Worm (Caenorhabditis elegans) whole organism, young adult: ENCODE measurements around the gene faah-2.
A peak's percentile ranks its signal among the peaks of the same experiment; 100 is the strongest.

Source experiments
- B0261.1 ChIP-seq: sonication (generic microtip); optimal IDR thresholded peaks from 2 replicates; lab custom pipeline; 2016; ENCODE audit warnings: mild to moderate bottlenecking, missing genetic modification characterization, moderate library complexity, missing compliant biosample characterization
- C17E4.6 ChIP-seq: fragments of 200-800 bp; sonication (Bioruptor generic); IDR thresholded peaks from 2 replicates; pipeline ENCODE4 v1.3.6; 2022; ENCODE audit warnings: missing genetic modification reagents, missing genetic modification characterization, missing compliant biosample characterization
- D2030.7 ChIP-seq: fragments of 200-800 bp; sonication (Bioruptor generic); IDR thresholded peaks from 2 replicates; pipeline ENCODE4 v1.3.6; 2022; ENCODE audit warnings: missing genetic modification reagents, missing genetic modification characterization, missing compliant biosample characterization
- F39B2.1 ChIP-seq: fragments of 200-800 bp; sonication (Bioruptor generic); IDR thresholded peaks from 2 replicates; pipeline ENCODE4 v1.3.6; 2022; ENCODE audit warnings: missing genetic modification reagents, missing genetic modification characterization, missing compliant biosample characterization
- F52B5.7 ChIP-seq: sonication (generic microtip); optimal IDR thresholded peaks from 2 replicates; lab custom pipeline; 2016; ENCODE audit warnings: mild to moderate bottlenecking, missing genetic modification characterization, missing compliant biosample characterization
- F57C9.4 ChIP-seq: sonication (generic microtip); optimal IDR thresholded peaks from 2 replicates; lab custom pipeline; 2017; ENCODE audit warnings: mild to moderate bottlenecking, missing genetic modification characterization, missing compliant biosample characterization
- T26A5.8 ChIP-seq: sonication (generic microtip); optimal IDR thresholded peaks from 2 replicates; lab custom pipeline; 2016; ENCODE audit warnings: missing genetic modification characterization, missing compliant biosample characterization
- Y53G8AR.9 ChIP-seq: fragments of 200-800 bp; sonication (Bioruptor generic); conservative IDR thresholded peaks from 2 replicates; pipeline ENCODE4 v1.3.6; 2022; ENCODE audit warnings: missing genetic modification reagents, missing genetic modification characterization, missing compliant biosample characterization
- Y79H2A.3 ChIP-seq: fragments of 200-800 bp; sonication (Bioruptor generic); conservative IDR thresholded peaks from 2 replicates; pipeline ENCODE4 v1.3.6; 2022; ENCODE audit warnings: missing genetic modification reagents, missing genetic modification characterization, missing compliant biosample characterization
- ceh-40 ChIP-seq: fragments of 200-800 bp; sonication (Bioruptor generic); IDR thresholded peaks from 2 replicates; pipeline ENCODE4 v1.3.6; 2022; ENCODE audit warnings: missing genetic modification characterization, missing compliant biosample characterization
- ceh-58 ChIP-seq: fragments of 200-800 bp; sonication (Bioruptor generic); IDR thresholded peaks from 2 replicates; pipeline ENCODE4 v1.3.6; 2022; ENCODE audit warnings: missing genetic modification characterization, missing compliant biosample characterization
- ceh-91 ChIP-seq: fragments of 200-800 bp; sonication (Bioruptor generic); IDR thresholded peaks from 2 replicates; pipeline ENCODE4 v1.3.6; 2022; ENCODE audit warnings: missing genetic modification reagents, missing genetic modification characterization, missing compliant biosample characterization
- ekl-4 ChIP-seq: fragments of 200-800 bp; sonication (Bioruptor generic); IDR thresholded peaks from 2 replicates; pipeline ENCODE4 v1.3.6; 2022; ENCODE audit warnings: missing genetic modification reagents, missing genetic modification characterization, missing compliant biosample characterization
- hlh-26 ChIP-seq: fragments of 200-800 bp; sonication (Bioruptor generic); conservative IDR thresholded peaks from 2 replicates; pipeline ENCODE4 v1.3.6; 2022; ENCODE audit warnings: missing genetic modification reagents, missing genetic modification characterization, missing compliant biosample characterization
- hmg-1.2 ChIP-seq: fragments of 200-800 bp; sonication (Bioruptor generic); IDR thresholded peaks from 2 replicates; pipeline ENCODE4 v1.3.6; 2022; ENCODE audit warnings: missing genetic modification reagents, missing genetic modification characterization, missing compliant biosample characterization
- hmg-20 ChIP-seq: fragments of 200-800 bp; sonication (Bioruptor generic); IDR thresholded peaks from 2 replicates; pipeline ENCODE4 v1.3.6; 2022; ENCODE audit warnings: missing genetic modification reagents, missing genetic modification characterization, missing compliant biosample characterization
- lag-1 ChIP-seq: fragments of 200-800 bp; sonication (Bioruptor generic); IDR thresholded peaks from 2 replicates; pipeline ENCODE4 v1.3.6; 2022; ENCODE audit warnings: missing genetic modification reagents, missing genetic modification characterization, missing compliant biosample characterization
- lin-40 ChIP-seq: sonication (generic microtip); optimal IDR thresholded peaks from 2 replicates; lab custom pipeline; 2016; ENCODE audit warnings: missing genetic modification characterization, mild to moderate bottlenecking, missing compliant biosample characterization, missing genotype, missing genetic modification reagents
- lsl-1 ChIP-seq: fragments of 200-800 bp; sonication (Bioruptor generic); optimal IDR thresholded peaks from 2 replicates; lab custom pipeline; 2018; ENCODE audit warnings: mild to moderate bottlenecking, missing genetic modification characterization, moderate library complexity, missing compliant biosample characterization
- madf-6 ChIP-seq: fragments of 200-800 bp; sonication (Bioruptor generic); IDR thresholded peaks from 2 replicates; pipeline ENCODE4 v1.3.6; 2022; ENCODE audit warnings: missing genetic modification reagents, missing genetic modification characterization, missing compliant biosample characterization
- mes-4 ChIP-seq: sonication (generic microtip); optimal IDR thresholded peaks from 2 replicates; lab custom pipeline; 2016; ENCODE audit warnings: missing genotype, missing genetic modification characterization, missing compliant biosample characterization
- nfya-1 ChIP-seq: sonication (generic microtip); optimal IDR thresholded peaks from 2 replicates; lab custom pipeline; 2017; ENCODE audit warnings: antibody characterized with exemption, missing compliant biosample characterization, missing genetic modification characterization, borderline replicate concordance; ENCODE audit not compliant: insufficient read depth
- nhr-120 ChIP-seq: fragments of 200-800 bp; sonication (Bioruptor generic); IDR thresholded peaks from 2 replicates; pipeline ENCODE4 v1.3.6; 2022; ENCODE audit warnings: missing genetic modification characterization, missing compliant biosample characterization
- nhr-80 ChIP-seq: sonication (generic microtip); optimal IDR thresholded peaks from 2 replicates; lab custom pipeline; 2016; ENCODE audit warnings: missing genetic modification characterization, missing compliant biosample characterization
- repo-1 ChIP-seq: sonication (generic microtip); optimal IDR thresholded peaks from 2 replicates; lab custom pipeline; 2017; ENCODE audit warnings: mild to moderate bottlenecking, missing genetic modification characterization, missing compliant biosample characterization
- snpc-1.1 ChIP-seq: sonication (generic microtip); optimal IDR thresholded peaks from 2 replicates; lab custom pipeline; 2017; ENCODE audit warnings: missing genetic modification characterization, mild to moderate bottlenecking, missing compliant biosample characterization, antibody characterized with exemption, moderate library complexity, missing genotype, missing genetic modification reagents; ENCODE audit not compliant: insufficient read depth
- snpc-3.4 ChIP-seq: sonication (generic microtip); optimal IDR thresholded peaks from 2 replicates; lab custom pipeline; 2017; ENCODE audit warnings: missing genetic modification characterization, mild to moderate bottlenecking, missing compliant biosample characterization, antibody characterized with exemption, moderate library complexity, missing genotype, missing genetic modification reagents
- snpc-4 ChIP-seq, 5 experiments: fragments of 150-350 bp in 1 of 5; sonication (generic microtip) in 4 of 5; optimal IDR thresholded peaks; 2 replicates each; lab custom pipeline; 2014 to 2018; ENCODE audit warnings: missing genetic modification characterization in 5 of 5, missing biosample characterization in 3 of 5, antibody characterized with exemption in 2 of 5, mild to moderate bottlenecking in 2 of 5, missing compliant biosample characterization in 2 of 5, missing genotype in 2 of 5, moderate library complexity in 2 of 5, missing genetic modification reagents in 1 of 5
- sptf-2 ChIP-seq: fragments of 200-800 bp; sonication (Bioruptor generic); optimal IDR thresholded peaks from 2 replicates; lab custom pipeline; 2018; ENCODE audit warnings: mild to moderate bottlenecking, missing genetic modification characterization, missing compliant biosample characterization
- tlf-1 ChIP-seq: fragments of 200-800 bp; sonication (Bioruptor generic); optimal IDR thresholded peaks from 2 replicates; lab custom pipeline; 2018; ENCODE audit warnings: mild to moderate bottlenecking, missing genetic modification characterization, missing compliant biosample characterization
- unc-130 ChIP-seq: sonication (generic microtip); optimal IDR thresholded peaks from 2 replicates; lab custom pipeline; 2016; ENCODE audit warnings: missing genetic modification reagents, missing genetic modification characterization, missing compliant biosample characterization
- ztf-22 ChIP-seq: fragments of 200-800 bp; sonication (Bioruptor generic); optimal IDR thresholded peaks from 2 replicates; lab custom pipeline; 2018; ENCODE audit warnings: mild to moderate bottlenecking, missing genetic modification characterization, moderate library complexity, missing compliant biosample characterization

Gene faah-2

ce11 chrIV:8159995-8160394, 7.8 kb downstream of the faah-2 start (continued):
- TF ChIP-seq snpc-3.4 = no peak
- no peak for TF ChIP-seq snpc-1.1 (tag; lab: Kevin White, UChicago)

- peak; percentile 41 for TF ChIP-seq nhr-80 (tag; lab: Kevin White, UChicago)
- TF ChIP-seq snpc-1.1 (tag; lab: Kevin White, UChicago) = no peak
Measured at ce11 chrIV:8161774-8162173, 9.5 kb downstream of the faah-2 start.

- TF ChIP-seq tlf-1 (no peak), nhr-80 (tag; lab: Kevin White, UChicago) (peak; percentile 69), B0261.1 (tag; lab: Kevin White, UChicago) (no peak), unc-130 (no peak)
Measured at ce11 chrIV:8163687-8164086, 11.4 kb downstream of the faah-2 start, which contains the start of gene clec-51. Gene clec-51 (minus strand): TSS chrIV:8163800.

- TF ChIP-seq ceh-58 = no peak
- no peak for TF ChIP-seq lag-1
- TF ChIP-seq hmg-1.2 (GFP tag; lab: Robert Waterston, UW) = no peak
- no peak for TF ChIP-seq nfya-1 (tag; lab: Kevin White, UChicago)
- no peak for TF ChIP-seq repo-1 (tag; lab: Kevin White, UChicago)
- no peak for TF ChIP-seq snpc-4 (GFP tag; optimal IDR thresholded peaks at IDR 0.05; lab: Kevin White, UChicago)
- TF ChIP-seq snpc-4 (tag; optimal IDR thresholded peaks at IDR 0.05; lab: Kevin White, UChicago) = no peak
- TF ChIP-seq nhr-120 (GFP tag; lab: Robert Waterston, UW) = no peak
- no peak for TF ChIP-seq mes-4 (tag; lab: Kevin White, UChicago)
- no peak for TF ChIP-seq madf-6 (GFP tag; lab: Robert Waterston, UW)
Measured at ce11 chrIV:8164515-8164914, 12.3 kb downstream of the faah-2 start.

DNA sequence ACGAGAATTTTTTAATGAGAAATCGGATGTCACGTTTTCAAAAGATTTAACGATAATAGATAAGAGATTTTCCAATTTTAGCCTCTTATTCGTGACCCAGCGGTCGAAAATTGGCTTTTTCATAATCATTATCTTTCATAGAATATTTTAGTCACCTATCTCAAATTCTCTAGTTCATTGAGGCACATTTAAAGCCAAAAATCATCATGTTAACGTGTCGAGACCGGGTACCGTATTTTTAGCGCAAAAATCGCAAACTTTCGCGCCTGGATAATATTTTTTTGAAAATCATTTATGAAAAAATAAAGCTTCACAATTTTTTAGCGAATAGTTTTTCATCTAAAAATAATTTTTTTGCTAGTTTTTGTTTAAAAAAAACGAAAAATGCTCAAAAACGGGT, 13.7 kb downstream of the faah-2 start, which contains the start of gene B0218.7:
B0218.7 (minus strand) TSS at position 101 of the 400 bp plus-strand sequence.
- no peak for TF ChIP-seq ekl-4 (GFP tag; lab: Robert Waterston, UW)
- TF ChIP-seq lin-40 = no peak
- TF ChIP-seq nfya-1 (tag; lab: Kevin White, UChicago) = no peak
- no peak for TF ChIP-seq hmg-1.2 (GFP tag; lab: Robert Waterston, UW)
- no peak for TF ChIP-seq F52B5.7
- TF ChIP-seq Y79H2A.3 = no peak
- no peak for TF ChIP-seq hmg-20
- no peak for TF ChIP-seq F57C9.4 (tag; lab: Kevin White, UChicago)
- TF ChIP-seq F39B2.1 (GFP tag; lab: Robert Waterston, UW) = no peak
- TF ChIP-seq T26A5.8 (tag; lab: Kevin White, UChicago) = no peak
- TF ChIP-seq D2030.7 = no peak
- no peak for TF ChIP-seq Y53G8AR.9 (GFP tag; lab: Robert Waterston, UW)
- TF ChIP-seq sptf-2 (GFP tag; lab: Kevin White, UChicago) = no peak
- TF ChIP-seq ceh-91 (GFP tag; lab: Robert Waterston, UW) = no peak
- TF ChIP-seq hlh-26 (GFP tag; lab: Robert Waterston, UW) = no peak
- TF ChIP-seq C17E4.6 (GFP tag; lab: Robert Waterston, UW) = no peak

DNA sequence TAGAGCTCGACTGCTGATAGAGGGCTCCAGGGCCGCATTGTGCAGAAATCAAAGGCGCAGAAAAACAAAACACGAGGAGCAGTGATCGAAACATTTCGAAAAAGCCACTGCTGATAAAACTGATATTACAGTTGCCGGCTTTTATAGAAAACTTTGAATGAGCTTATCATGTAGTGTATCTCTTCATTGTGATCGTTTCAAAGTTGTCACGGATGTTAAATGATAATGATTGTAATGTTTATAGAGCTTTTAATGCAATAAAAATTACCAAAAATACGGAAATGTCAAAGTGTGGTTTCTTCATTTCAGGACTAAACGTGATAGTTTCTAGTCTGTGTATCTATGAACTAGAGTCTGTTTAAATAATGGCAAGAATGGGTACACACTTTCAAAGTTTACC, 16.4 kb downstream of the faah-2 start, which contains the start of gene clec-52:
clec-52 (minus strand) TSS at position 101 of the 400 bp plus-strand sequence.
- TF ChIP-seq hlh-26 (GFP tag; lab: Robert Waterston, UW) (no peak), ceh-40 (no peak), ztf-22 (GFP tag; lab: Kevin White, UChicago) (no peak), lsl-1 (GFP tag; lab: Kevin White, UChicago) (no peak)
